Fruit fly (Drosophila melanogaster) whole organism, embryonic: ENCODE data around the gene Rcd-1r.

Experiments used
- Chrac-16 ChIP-seq: fragments of 200-800 bp; sonication (Bioruptor generic); optimal IDR thresholded peaks from 3 replicates; lab custom pipeline; 2016; ENCODE audit warnings: missing biosample characterization, missing genetic modification characterization
- CoRest ChIP-seq: fragments of 200-800 bp; sonication (Bioruptor generic); optimal IDR thresholded peaks from 3 replicates; lab custom pipeline; 2018; ENCODE audit warnings: missing biosample characterization, mild to moderate bottlenecking, missing genetic modification characterization, moderate library complexity
- Fer1 ChIP-seq: fragments of 200-800 bp; sonication (Bioruptor generic); optimal IDR thresholded peaks from 2 replicates; lab custom pipeline; 2017; ENCODE audit warnings: missing biosample characterization, mild to moderate bottlenecking, missing genetic modification characterization
- bbx ChIP-seq: fragments of 200-800 bp; sonication (Bioruptor generic); IDR thresholded peaks from 2 replicates; pipeline ENCODE4 v1.3.6; 2022; ENCODE audit warnings: missing biosample characterization, missing genetic modification characterization; ENCODE audit not compliant: partially characterized antibody
- btn ChIP-seq: fragments of 200-800 bp; sonication (Bioruptor generic); optimal IDR thresholded peaks from 2 replicates; lab custom pipeline; 2016; ENCODE audit warnings: missing biosample characterization, missing genetic modification characterization
- eve ChIP-seq, 2 experiments: fragments of >200 bp; optimal IDR thresholded peaks; 2 replicates each; lab custom pipeline; 2017; ENCODE audit warnings: missing biosample characterization in 2 of 2, missing genetic modification characterization in 2 of 2

dm6 chr2L:8993650-8994441, 20.0 kb downstream of the Rcd-1r start, which contains the start of gene CG17906:
- TF ChIP-seq Fer1 (GFP tag; lab: Kevin White, UChicago) = no peak
- TF ChIP-seq CoRest = no peak
- no peak for TF ChIP-seq eve (GFP tag; optimal IDR thresholded peaks at IDR 0.05; lab: Kevin White, UChicago)
- TF ChIP-seq bbx = no peak
- no peak for TF ChIP-seq Chrac-16 (GFP tag; lab: Kevin White, UChicago)
- TF ChIP-seq btn (GFP tag; lab: Kevin White, UChicago) = no peak
